Worm (Caenorhabditis elegans) whole organism, L4/young adult: Measurements from ENCODE around the gene F01D5.2.

Source experiments
- W03F9.2 ChIP-seq: fragments of 150-350 bp; optimal IDR thresholded peaks from 2 replicates; lab custom pipeline; 2014; ENCODE audit warnings: missing biosample characterization, missing genetic modification characterization
- him-1 ChIP-seq: sonication (generic microtip); optimal IDR thresholded peaks from 2 replicates; lab custom pipeline; 2016; ENCODE audit warnings: missing genotype, missing genetic modification reagents, missing genetic modification characterization, missing compliant biosample characterization

ce11 chrII:14045934-14046470 is 47.1 kb upstream of the F01D5.2 start:
- TF ChIP-seq W03F9.2 (tag; lab: Kevin White, UChicago) (no peak), him-1 (no peak)
